Worm (Caenorhabditis elegans): ENCODE measurements around the gene ZK945.8.

The ZK945.8 gene

ce11 chrII:10122465-10122864 lies 14.0 kb downstream of the ZK945.8 start, which contains the start of gene F27E5.7:
Gene F27E5.7, plus strand, starts transcription at chrII:10122765.
- TF ChIP-seq pag-3 (tag; optimal IDR thresholded peaks at IDR 0.05; ENCODE audit: borderline replicate concordance) (no peak), fkh-6 (tag; optimal IDR thresholded peaks at IDR 0.05) (no peak)

ce11 chrII:10127389-10127788 lies 18.9 kb downstream of the ZK945.8 start, which contains the start of gene F27E5.8:
Gene F27E5.8, minus strand, starts transcription at chrII:10127489.
- TF ChIP-seq ref-2 (tag; optimal IDR thresholded peaks at IDR 0.05) (no peak), T23F11.4 (GFP tag; optimal IDR thresholded peaks at IDR 0.05) (no peak), Y22D7AL.16 (tag; optimal IDR thresholded peaks at IDR 0.05) (no peak), ceh-45 (GFP tag; IDR thresholded peaks at IDR 0.05) (no peak), npax-4 (tag; optimal IDR thresholded peaks at IDR 0.05) (no peak), K02D7.2 (tag; optimal IDR thresholded peaks at IDR 0.05) (no peak), ceh-9 (tag; optimal IDR thresholded peaks at IDR 0.05) (no peak), C38D4.7 (GFP tag; optimal IDR thresholded peaks at IDR 0.05) (no peak), mec-3 (tag; optimal IDR thresholded peaks at IDR 0.05; ENCODE audit: borderline replicate concordance) (no peak), ceh-34 (tag; optimal IDR thresholded peaks at IDR 0.05) (no peak), hlh-8 (tag; optimal IDR thresholded peaks at IDR 0.05) (no peak), elt-2 (tag; optimal IDR thresholded peaks at IDR 0.05) (no peak)

ce11 chrII:10131760-10132159 lies 23.3 kb downstream of the ZK945.8 start, which contains the start of gene F27E5.5:
Gene F27E5.5, minus strand, starts transcription at chrII:10131860.
- TF ChIP-seq elt-4 (tag; optimal IDR thresholded peaks at IDR 0.05) = no peak
- no peak for TF ChIP-seq ceh-6 (GFP tag; optimal IDR thresholded peaks at IDR 0.05)
- TF ChIP-seq zip-5 (tag; optimal IDR thresholded peaks at IDR 0.05) = no peak
- TF ChIP-seq nhr-11 (tag; optimal IDR thresholded peaks at IDR 0.05) = no peak
- no peak for TF ChIP-seq tbx-2 (tag; optimal IDR thresholded peaks at IDR 0.05)
- TF ChIP-seq pat-9 (tag; optimal IDR thresholded peaks at IDR 0.05) = no peak
- no peak for TF ChIP-seq F13H6.1 (tag; optimal IDR thresholded peaks at IDR 0.05)
- TF ChIP-seq sox-2 (GFP tag; IDR thresholded peaks at IDR 0.05) = no peak

ce11 chrII:10132818-10133217 lies 24.4 kb downstream of the ZK945.8 start:
- TF ChIP-seq hlh-15 (tag; optimal IDR thresholded peaks at IDR 0.05) (no peak), nfya-1 (tag; optimal IDR thresholded peaks at IDR 0.05) (no peak), unc-42 (tag; optimal IDR thresholded peaks at IDR 0.05) (no peak), zip-5 (tag; optimal IDR thresholded peaks at IDR 0.05) (no peak), C08G9.2 (tag; optimal IDR thresholded peaks at IDR 0.05) (no peak), odd-2 (tag; optimal IDR thresholded peaks at IDR 0.05) (no peak), dve-1 (tag; optimal IDR thresholded peaks at IDR 0.05) (no peak), ceh-18 (tag; optimal IDR thresholded peaks at IDR 0.05) (no peak), pag-3 (tag; optimal IDR thresholded peaks at IDR 0.05; ENCODE audit: borderline replicate concordance) (no peak), Y22D7AL.16 (tag; optimal IDR thresholded peaks at IDR 0.05) (no peak), gmeb-2 (tag; optimal IDR thresholded peaks at IDR 0.05) (no peak), sox-4 (tag; optimal IDR thresholded peaks at IDR 0.05) (no peak), dmd-4 (tag; optimal IDR thresholded peaks at IDR 0.05; ENCODE audit: borderline replicate concordance) (no peak), tbx-2 (tag; optimal IDR thresholded peaks at IDR 0.05) (no peak), pha-4 (tag; optimal IDR thresholded peaks at IDR 0.05) (no peak), ceh-30 (tag; optimal IDR thresholded peaks at IDR 0.05) (no peak), ama-1 (optimal IDR thresholded peaks at IDR 0.05) (no peak), fax-1 (tag; optimal IDR thresholded peaks at IDR 0.05) (no peak), eyg-1 (tag; optimal IDR thresholded peaks at IDR 0.05) (no peak)

All from whole organism, late embryonic.